Worm (Caenorhabditis elegans): ENCODE results near the gene asns-1.

asns-1 gene

DNA sequence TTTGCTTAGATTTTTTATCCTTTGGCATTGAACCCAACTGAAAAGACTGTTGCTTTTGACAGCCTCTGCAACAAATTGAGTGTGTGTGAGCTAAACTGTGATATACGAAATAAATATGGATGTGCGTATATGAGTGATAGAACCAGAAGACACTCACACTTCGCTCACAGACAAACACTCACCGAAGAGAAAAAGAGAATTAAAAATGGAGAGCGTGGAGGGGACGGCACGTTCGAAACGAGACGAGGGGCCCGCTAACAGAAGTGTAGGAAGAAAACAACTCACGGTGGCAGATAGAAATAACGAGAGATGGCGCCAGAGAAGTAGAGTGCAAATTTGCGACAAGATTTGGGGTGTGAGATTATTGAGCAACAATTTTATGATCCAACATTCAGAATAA lies 27.7 kb upstream of the asns-1 start (continued):
- TF ChIP-seq hpl-2 (GFP tag; optimal IDR thresholded peaks at IDR 0.05), result no peak

DNA sequence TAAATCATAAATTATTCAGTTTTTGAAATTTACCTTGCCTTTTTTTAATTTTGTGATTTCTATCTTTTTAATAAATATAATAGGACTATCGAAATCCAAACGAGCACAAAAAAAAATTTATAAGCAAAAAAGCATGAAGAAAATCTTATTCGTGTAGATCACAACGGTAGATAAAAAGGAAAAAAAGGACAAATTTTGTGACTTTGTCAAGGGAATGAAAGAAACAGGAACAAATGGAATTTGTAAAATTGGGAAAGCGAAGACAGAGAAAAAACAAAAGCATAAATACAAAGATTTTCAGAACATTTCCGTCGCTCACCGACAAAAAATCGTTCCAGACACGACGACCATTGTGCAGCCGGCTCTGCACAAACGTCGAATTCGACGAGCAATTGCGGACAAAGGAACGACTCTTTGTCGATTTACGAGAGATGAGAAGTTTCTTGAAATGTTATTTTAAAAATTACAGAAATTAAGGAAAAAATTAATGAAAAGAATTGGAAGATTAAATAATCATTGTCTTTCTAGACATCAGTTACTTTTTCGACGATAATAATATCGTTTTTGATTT lies 27.1 kb upstream of the asns-1 start, which contains the start of gene F45F2.10:
F45F2.10 (minus strand) TSS at position 51 of the 571 bp plus-strand sequence.
- TF ChIP-seq ceh-90 (tag; optimal IDR thresholded peaks at IDR 0.05) (no peak), unc-30 (tag; optimal IDR thresholded peaks at IDR 0.05) (no peak), efl-1 (optimal IDR thresholded peaks at IDR 0.05) (peak; percentile 28 to 36), efl-1 (GFP tag; optimal IDR thresholded peaks at IDR 0.05 in 1 of 2) (peak; percentile 41 to 91), C16A3.4 (tag; optimal IDR thresholded peaks at IDR 0.05) (peak; percentile 33), nhr-90 (tag; optimal IDR thresholded peaks at IDR 0.05; ENCODE audit: poor library complexity) (no peak), grh-1 (GFP tag; IDR thresholded peaks at IDR 0.05) (no peak), rnt-1 (tag; optimal IDR thresholded peaks at IDR 0.05) (peak; percentile 27), dpl-1 (GFP tag; optimal IDR thresholded peaks at IDR 0.05) (peak in 2 of 3 experiments; percentile 29 to 33), hlh-4 (tag; optimal IDR thresholded peaks at IDR 0.05) (no peak), swsn-7 (tag; optimal IDR thresholded peaks at IDR 0.05) (peak; percentile 17), ama-1 (optimal IDR thresholded peaks at IDR 0.05) (no peak), lin-35 (GFP tag; optimal IDR thresholded peaks at IDR 0.05) (peak; percentile 29 to 51), nhr-28 (tag; optimal IDR thresholded peaks at IDR 0.05) (no peak), unc-130 (tag; optimal IDR thresholded peaks at IDR 0.05) (no peak), F16B12.6 (tag; optimal IDR thresholded peaks at IDR 0.05) (peak; percentile 83)

DNA sequence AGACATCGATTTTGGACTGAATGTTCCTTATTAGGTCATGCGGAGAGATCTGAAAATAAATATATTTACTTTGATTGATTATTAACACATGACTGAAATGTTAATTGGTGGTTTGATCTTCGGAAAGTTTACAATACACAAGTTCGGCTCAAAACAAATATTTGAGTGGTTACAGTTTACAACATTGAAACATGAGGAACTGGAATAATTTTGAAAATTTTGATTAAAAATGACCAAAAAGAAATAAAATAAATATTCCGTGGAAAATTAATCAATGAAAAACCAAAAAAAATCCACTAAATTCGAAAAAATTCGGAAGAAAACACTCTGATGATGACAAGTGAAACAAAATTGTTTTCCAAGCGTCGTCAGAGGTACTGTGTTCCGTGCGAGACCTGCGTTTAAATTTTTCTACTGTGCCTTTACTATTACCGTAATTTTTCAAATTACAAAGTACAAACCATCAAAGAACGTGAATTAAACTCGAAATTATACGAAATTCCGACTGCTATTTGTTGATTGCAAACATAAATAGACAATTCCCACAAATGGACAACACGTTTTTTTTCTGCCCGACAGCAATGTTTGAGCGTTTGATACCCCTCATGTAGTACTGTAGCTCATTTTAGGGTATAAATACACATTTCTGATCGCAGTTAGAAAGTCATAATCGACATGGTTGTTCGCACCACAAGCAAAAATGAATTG lies 25.0 kb upstream of the asns-1 start, which contains the start of the genes F45F2.11 and otpl-7:
F45F2.11 (minus strand) TSS at position 51 of the 708 bp plus-strand sequence.
otpl-7 (plus strand) TSS at position 658 of the 708 bp plus-strand sequence.
- no peak for TF ChIP-seq irx-1 (tag; optimal IDR thresholded peaks at IDR 0.05)
- no peak for TF ChIP-seq sox-4 (tag; optimal IDR thresholded peaks at IDR 0.05)
- no peak for TF ChIP-seq hpl-2 (GFP tag; optimal IDR thresholded peaks at IDR 0.05)
- TF ChIP-seq nhr-20 (tag; optimal IDR thresholded peaks at IDR 0.05), result no peak
- no peak for TF ChIP-seq zag-1 (tag; optimal IDR thresholded peaks at IDR 0.05)
- TF ChIP-seq nhr-19 (GFP tag; conservative IDR thresholded peaks at IDR 0.05), result no peak
- no peak for TF ChIP-seq elt-2 (tag; optimal IDR thresholded peaks at IDR 0.05)
- no peak for TF ChIP-seq tlp-1 (tag; optimal IDR thresholded peaks at IDR 0.05)
- TF ChIP-seq fkh-8 (tag; optimal IDR thresholded peaks at IDR 0.05), result no peak
- no peak for TF ChIP-seq lsy-2 (tag; optimal IDR thresholded peaks at IDR 0.05)
- TF ChIP-seq zip-4 (GFP tag; optimal IDR thresholded peaks at IDR 0.05), result no peak

DNA sequence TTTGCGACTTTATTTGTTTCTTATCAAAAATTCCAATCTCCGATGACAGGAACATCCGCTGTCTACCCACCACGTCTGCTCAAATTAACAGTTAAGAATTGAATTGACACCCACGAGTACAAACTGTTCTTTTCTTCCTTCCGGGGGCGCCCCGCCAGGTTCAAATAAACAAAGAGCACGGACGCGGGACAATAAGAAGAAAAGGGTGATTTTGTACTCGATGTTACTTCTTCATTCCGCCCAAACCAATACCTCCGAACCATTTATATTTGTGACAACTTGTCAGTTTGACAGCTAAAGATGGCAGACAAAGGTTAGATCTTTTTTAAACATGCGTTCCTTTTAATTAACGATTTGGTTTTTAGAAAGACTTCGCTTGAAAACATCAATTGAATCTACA lies 20.2 kb upstream of the asns-1 start, which contains the start of gene otpl-6:
otpl-6 (plus strand) TSS at position 301 of the 400 bp plus-strand sequence.
- no peak for TF ChIP-seq ceh-88 (GFP tag; IDR thresholded peaks at IDR 0.05)
- TF ChIP-seq hlh-4 (tag; optimal IDR thresholded peaks at IDR 0.05), result no peak
- no peak for TF ChIP-seq hlh-17 (GFP tag; optimal IDR thresholded peaks at IDR 0.05; ENCODE audit: borderline replicate concordance)
- no peak for TF ChIP-seq nhr-237 (tag; optimal IDR thresholded peaks at IDR 0.05)
- no peak for TF ChIP-seq ets-5 (GFP tag; IDR thresholded peaks at IDR 0.05)
- no peak for TF ChIP-seq tbx-2 (tag; optimal IDR thresholded peaks at IDR 0.05)
- no peak for TF ChIP-seq efl-3 (GFP tag; optimal IDR thresholded peaks at IDR 0.05)
- TF ChIP-seq fos-1 (tag; optimal IDR thresholded peaks at IDR 0.05), result no peak
- no peak for TF ChIP-seq lin-39 (tag; optimal IDR thresholded peaks at IDR 0.05)
- TF ChIP-seq nhr-85 (tag), result no peak
- TF ChIP-seq sox-4 (tag; optimal IDR thresholded peaks at IDR 0.05), result no peak
- TF ChIP-seq swsn-7 (tag; optimal IDR thresholded peaks at IDR 0.05), result no peak
- TF ChIP-seq unc-62 (GFP tag; optimal IDR thresholded peaks at IDR 0.05), result no peak
- TF ChIP-seq unc-130 (tag; optimal IDR thresholded peaks at IDR 0.05), result no peak
- no peak for TF ChIP-seq alr-1 (tag; optimal IDR thresholded peaks at IDR 0.05; ENCODE audit: borderline replicate concordance)
